Fruit fly (Drosophila melanogaster): ENCODE measurements around the gene Dyrk2.

Dyrk2 gene

DNA sequence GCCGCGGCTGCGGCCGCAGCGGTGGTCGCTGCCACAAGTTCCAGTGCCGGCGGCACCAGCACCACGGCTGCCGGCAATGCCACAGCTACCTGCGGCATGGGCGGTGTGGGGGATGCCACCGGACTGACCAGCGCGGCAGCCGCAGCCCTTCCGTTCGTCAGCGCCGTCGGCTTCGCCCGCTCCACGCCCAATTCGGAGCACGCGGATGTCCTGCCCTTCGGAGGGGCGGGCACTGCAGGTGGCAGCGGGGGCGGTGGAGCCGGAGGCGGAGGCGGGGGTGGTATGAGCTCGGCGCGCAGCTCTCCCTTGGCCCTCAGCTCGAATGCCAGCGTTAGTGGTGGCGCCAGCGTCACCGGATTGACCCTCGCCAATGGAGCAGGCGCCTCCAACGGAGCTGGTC is 75.9 kb downstream of the Dyrk2 start:
- TF ChIP-seq OdsH (GFP tag; optimal IDR thresholded peaks at IDR 0.05) (no peak), h (GFP tag; optimal IDR thresholded peaks at IDR 0.05) (no peak), dsf (GFP tag; optimal IDR thresholded peaks at IDR 0.05; ENCODE audit: borderline replicate concordance) (no peak), foxo (GFP tag; optimal IDR thresholded peaks at IDR 0.05) (no peak), Dfd (GFP tag; optimal IDR thresholded peaks at IDR 0.05) (peak; percentile 97), brk (GFP tag; optimal IDR thresholded peaks at IDR 0.05) (no peak)

DNA sequence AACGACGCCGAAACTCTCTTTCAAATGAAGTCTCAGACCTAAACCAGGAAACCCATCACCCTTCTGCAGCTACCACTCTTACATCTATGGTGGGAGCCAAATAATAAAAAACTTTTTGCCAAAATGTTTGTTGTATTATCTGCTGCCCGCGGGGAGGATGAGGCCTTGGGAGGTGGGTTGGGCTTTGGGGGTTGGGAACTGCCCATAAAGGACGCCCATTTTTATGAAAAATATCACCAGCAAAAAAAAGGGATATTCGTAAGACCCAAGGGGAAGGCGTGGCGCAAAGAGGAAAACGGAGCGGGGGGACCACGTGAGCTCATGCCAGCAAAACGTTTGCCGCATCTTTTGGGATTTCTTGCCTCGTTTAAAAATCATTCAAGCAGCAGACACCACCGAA is 87.6 kb downstream of the Dyrk2 start:
- TF ChIP-seq Dif (GFP tag; optimal IDR thresholded peaks at IDR 0.05; ENCODE audit: partially characterized antibody): no peak
- no peak for TF ChIP-seq Sp1 (GFP tag; optimal IDR thresholded peaks at IDR 0.05)
- TF ChIP-seq ey (GFP tag; optimal IDR thresholded peaks at IDR 0.05): no peak
- no peak for TF ChIP-seq sage (GFP tag; optimal IDR thresholded peaks at IDR 0.05)
- TF ChIP-seq jim (GFP tag; optimal IDR thresholded peaks at IDR 0.05): no peak
- no peak for TF ChIP-seq Vsx2 (GFP tag; optimal IDR thresholded peaks at IDR 0.05; ENCODE audit: partially characterized antibody)
- TF ChIP-seq brk (GFP tag; optimal IDR thresholded peaks at IDR 0.05): no peak
- no peak for TF ChIP-seq Jra (GFP tag; optimal IDR thresholded peaks at IDR 0.05)
- TF ChIP-seq Hr78 (GFP tag; optimal IDR thresholded peaks at IDR 0.05): no peak
- TF ChIP-seq Hr83 (GFP tag; optimal IDR thresholded peaks at IDR 0.05; ENCODE audit: poor library complexity, severe bottlenecking): no peak
- TF ChIP-seq tai (GFP tag; optimal IDR thresholded peaks at IDR 0.05): no peak
- TF ChIP-seq Rel (GFP tag; optimal IDR thresholded peaks at IDR 0.05): no peak
- no peak for TF ChIP-seq Rel (tag; optimal IDR thresholded peaks at IDR 0.05)

DNA sequence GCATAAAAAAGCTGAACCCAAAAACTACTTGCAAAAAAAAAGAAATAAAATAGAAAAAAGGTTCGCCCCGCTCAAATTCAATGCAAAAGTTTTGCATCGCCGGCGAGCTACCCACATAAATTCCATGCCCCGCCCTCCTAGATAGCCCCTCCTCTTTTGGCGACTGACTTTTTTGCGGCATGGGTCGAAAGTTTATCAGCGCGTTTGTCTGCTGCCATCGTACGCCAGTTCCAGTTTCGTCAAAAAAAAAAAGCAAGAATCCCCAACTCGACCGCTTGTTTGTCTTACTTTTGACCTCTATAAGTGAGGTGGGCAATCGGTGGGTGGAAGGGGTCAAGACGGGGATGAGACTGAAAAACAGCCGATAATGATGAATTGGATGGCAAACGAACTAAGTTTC is 91.1 kb downstream of the Dyrk2 start:
- TF ChIP-seq h (GFP tag; optimal IDR thresholded peaks at IDR 0.05): no peak
- no peak for TF ChIP-seq Rel (GFP tag; optimal IDR thresholded peaks at IDR 0.05)
- TF ChIP-seq Rel (tag; optimal IDR thresholded peaks at IDR 0.05): no peak
- TF ChIP-seq Jra (GFP tag; optimal IDR thresholded peaks at IDR 0.05): no peak
- TF ChIP-seq lola (GFP tag; optimal IDR thresholded peaks at IDR 0.05): no peak
- no peak for TF ChIP-seq jim (GFP tag; optimal IDR thresholded peaks at IDR 0.05)
- TF ChIP-seq Hr78 (GFP tag; optimal IDR thresholded peaks at IDR 0.05): no peak
- TF ChIP-seq woc (GFP tag; optimal IDR thresholded peaks at IDR 0.05): no peak
- no peak for TF ChIP-seq OdsH (GFP tag; optimal IDR thresholded peaks at IDR 0.05)
- TF ChIP-seq GATAd (GFP tag; optimal IDR thresholded peaks at IDR 0.05): no peak
- no peak for TF ChIP-seq rgr (GFP tag; optimal IDR thresholded peaks at IDR 0.05)

DNA sequence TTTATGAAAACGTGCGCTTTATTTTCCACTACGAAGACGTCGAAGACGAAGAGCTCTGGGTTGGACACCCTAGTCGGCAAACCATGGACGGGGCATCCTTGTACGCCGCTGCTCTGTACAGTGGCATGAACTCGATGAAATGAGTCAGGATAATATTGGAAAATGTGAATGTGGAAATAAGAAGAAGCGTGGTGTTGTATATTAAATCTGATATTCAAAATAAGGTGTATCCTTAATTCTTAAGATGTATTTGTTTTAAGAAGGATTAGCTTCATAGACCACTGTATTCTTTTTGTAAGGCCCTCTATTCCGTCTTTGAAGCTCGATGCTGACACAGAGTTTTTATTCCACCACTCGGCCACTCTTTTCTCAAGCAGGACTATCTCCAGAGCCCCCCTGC is 92.7 kb downstream of the Dyrk2 start:
- TF ChIP-seq rgr (GFP tag; optimal IDR thresholded peaks at IDR 0.05) (no peak), foxo (GFP tag; optimal IDR thresholded peaks at IDR 0.05) (peak in 1 of 2 experiments; percentile 22), h (GFP tag; optimal IDR thresholded peaks at IDR 0.05) (peak; percentile 9), sage (GFP tag; optimal IDR thresholded peaks at IDR 0.05) (no peak), fru (GFP tag; optimal IDR thresholded peaks at IDR 0.05) (peak; percentile 39), Dif (GFP tag; optimal IDR thresholded peaks at IDR 0.05; ENCODE audit: partially characterized antibody) (no peak)

DNA sequence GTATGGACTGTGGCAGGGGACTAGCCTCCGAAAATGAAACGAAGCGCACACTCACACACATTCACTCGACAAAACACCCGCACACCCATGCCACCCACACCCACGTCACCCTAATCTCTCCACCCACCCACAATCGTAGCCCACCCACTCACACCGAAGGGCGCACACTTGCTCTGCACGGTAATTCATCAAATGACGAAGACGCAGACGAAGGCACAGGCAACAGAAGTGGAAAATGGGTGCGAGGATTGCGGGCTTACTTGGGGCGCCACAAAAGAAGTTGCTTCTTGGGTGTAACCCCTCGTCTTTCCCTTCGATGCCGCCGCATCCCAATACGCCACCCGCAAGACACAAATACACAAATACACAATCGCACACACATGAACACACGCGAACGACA is 97.7 kb downstream of the Dyrk2 start:
- no peak for TF ChIP-seq CG32264 (GFP tag; optimal IDR thresholded peaks at IDR 0.05)
- no peak for TF ChIP-seq tai (GFP tag; optimal IDR thresholded peaks at IDR 0.05)
- no peak for TF ChIP-seq woc (GFP tag; optimal IDR thresholded peaks at IDR 0.05)
- no peak for TF ChIP-seq Myc (optimal IDR thresholded peaks at IDR 0.05)
- no peak for TF ChIP-seq Mio (GFP tag; optimal IDR thresholded peaks at IDR 0.05)
- no peak for TF ChIP-seq dl (GFP tag; optimal IDR thresholded peaks at IDR 0.05; ENCODE audit: insufficient read depth in 1 of 2, partially characterized antibody in 2 of 2)
- no peak for TF ChIP-seq Hnf4 (GFP tag; optimal IDR thresholded peaks at IDR 0.05)
- TF ChIP-seq sage (GFP tag; optimal IDR thresholded peaks at IDR 0.05): no peak
- no peak for TF ChIP-seq jim (GFP tag; optimal IDR thresholded peaks at IDR 0.05)
- no peak for TF ChIP-seq CG9705 (GFP tag; optimal IDR thresholded peaks at IDR 0.05)
- no peak for TF ChIP-seq Rel (GFP tag; optimal IDR thresholded peaks at IDR 0.05)
- no peak for TF ChIP-seq Rel (tag; optimal IDR thresholded peaks at IDR 0.05)
